Fruit fly (Drosophila melanogaster) whole organism, embryonic: ENCODE data around the gene CG12106.
A peak's percentile ranks its signal among the peaks of the same experiment; 100 is the strongest.

Experiments used
- Aef1 ChIP-seq: fragments of 200-800 bp; sonication (Bioruptor generic); IDR thresholded peaks from 3 replicates; pipeline ENCODE4 v1.3.6; 2022; ENCODE audit warnings: missing biosample characterization, missing genetic modification characterization
- CG10209 ChIP-seq: fragments of 200-800 bp; sonication (Bioruptor generic); optimal IDR thresholded peaks from 3 replicates; lab custom pipeline; 2017; ENCODE audit warnings: missing biosample characterization, mild to moderate bottlenecking, missing genetic modification characterization, missing genetic modification reagents
- CG13894 ChIP-seq: fragments of 200-800 bp; sonication (Bioruptor generic); optimal IDR thresholded peaks from 3 replicates; lab custom pipeline; 2018; ENCODE audit warnings: missing biosample characterization, mild to moderate bottlenecking, missing genetic modification characterization, moderate library complexity
- CG15011 ChIP-seq: fragments of 200-800 bp; sonication (Bioruptor generic); optimal IDR thresholded peaks from 3 replicates; lab custom pipeline; 2018; ENCODE audit warnings: missing biosample characterization, mild to moderate bottlenecking, missing genetic modification characterization
- CG16813 ChIP-seq: fragments of 200-800 bp; sonication (Bioruptor generic); IDR thresholded peaks from 3 replicates; pipeline ENCODE4 v1.3.6; 2022; ENCODE audit warnings: missing biosample characterization, missing genetic modification characterization; ENCODE audit not compliant: partially characterized antibody
- CG16863 ChIP-seq: fragments of 200-800 bp; sonication (Bioruptor generic); optimal IDR thresholded peaks from 3 replicates; lab custom pipeline; 2016; ENCODE audit warnings: missing biosample characterization, missing genetic modification characterization
- CG17186 ChIP-seq: fragments of 200-800 bp; sonication (Bioruptor generic); optimal IDR thresholded peaks from 3 replicates; lab custom pipeline; 2017; ENCODE audit warnings: missing biosample characterization, missing genetic modification reagents, missing genetic modification characterization
- CG17612 ChIP-seq: fragments of 200-800 bp; sonication (Bioruptor generic); IDR thresholded peaks from 2 replicates; pipeline ENCODE4 v1.3.6; 2022; ENCODE audit warnings: missing biosample characterization, missing genetic modification characterization
- CG2129 ChIP-seq: fragments of 200-800 bp; sonication (Bioruptor generic); IDR thresholded peaks from 2 replicates; pipeline ENCODE4 v1.3.6; 2022; ENCODE audit warnings: missing biosample characterization, missing genetic modification characterization; ENCODE audit not compliant: partially characterized antibody
- CG30020 ChIP-seq: fragments of 200-800 bp; optimal IDR thresholded peaks from 2 replicates; lab custom pipeline; 2019; ENCODE audit warnings: missing biosample characterization, mild to moderate bottlenecking, missing genetic modification characterization, moderate library complexity
- CG32767 ChIP-seq: fragments of 200-800 bp; sonication (Bioruptor generic); IDR thresholded peaks from 2 replicates; pipeline ENCODE4 v1.3.6; 2022; ENCODE audit warnings: missing biosample characterization, missing genetic modification characterization
- CG3281 ChIP-seq: fragments of 200-800 bp; sonication (Bioruptor generic); optimal IDR thresholded peaks from 3 replicates; lab custom pipeline; 2017; ENCODE audit warnings: missing biosample characterization, mild to moderate bottlenecking, missing genetic modification characterization
- CG4730 ChIP-seq: fragments of 200-800 bp; sonication (Bioruptor generic); IDR thresholded peaks from 2 replicates; pipeline ENCODE4 v1.3.6; 2022; ENCODE audit warnings: missing biosample characterization, missing genetic modification characterization
- CG6689 ChIP-seq: fragments of 200-800 bp; sonication (Bioruptor generic); IDR thresholded peaks from 2 replicates; pipeline ENCODE4 v1.3.6; 2022; ENCODE audit warnings: missing biosample characterization, missing genetic modification characterization
- CG7271 ChIP-seq: fragments of 200-800 bp; sonication (Bioruptor generic); optimal IDR thresholded peaks from 2 replicates; lab custom pipeline; 2018; ENCODE audit warnings: missing biosample characterization, mild to moderate bottlenecking, missing genetic modification characterization, moderate library complexity
- CG9817 ChIP-seq: fragments of 200-800 bp; sonication (Bioruptor generic); optimal IDR thresholded peaks from 2 replicates; lab custom pipeline; 2018; ENCODE audit warnings: missing biosample characterization, mild to moderate bottlenecking, missing genetic modification characterization, moderate library complexity
- Dll ChIP-seq: fragments of 200-800 bp; sonication (Bioruptor generic); IDR thresholded peaks from 4 replicates; pipeline ENCODE4 v1.3.6; 2022; ENCODE audit warnings: missing biosample characterization, missing genetic modification characterization; ENCODE audit not compliant: partially characterized antibody
- Dp ChIP-seq: fragments of 200-800 bp; sonication (Bioruptor generic); optimal IDR thresholded peaks from 2 replicates; lab custom pipeline; 2018; ENCODE audit warnings: missing biosample characterization, mild to moderate bottlenecking, missing genetic modification characterization, moderate library complexity
- Ets97D ChIP-seq: fragments of 200-800 bp; sonication (Bioruptor generic); optimal IDR thresholded peaks from 3 replicates; lab custom pipeline; 2016; ENCODE audit warnings: missing biosample characterization, missing genetic modification characterization
- GATAe ChIP-seq: fragments of 200-800 bp; sonication (Bioruptor generic); conservative IDR thresholded peaks from 2 replicates; pipeline ENCODE4 v1.3.6; 2022; ENCODE audit warnings: missing biosample characterization, missing genetic modification characterization
- Hr3 ChIP-seq: fragments of 200-800 bp; sonication (Bioruptor generic); optimal IDR thresholded peaks from 3 replicates; lab custom pipeline; 2016; ENCODE audit warnings: missing biosample characterization, missing genetic modification characterization
- Lim3 ChIP-seq: fragments of 200-800 bp; sonication (Bioruptor generic); IDR thresholded peaks from 2 replicates; pipeline ENCODE4 v1.3.6; 2022; ENCODE audit warnings: missing biosample characterization, missing genetic modification characterization
- NC2β ChIP-seq: fragments of 200-800 bp; sonication (Bioruptor generic); optimal IDR thresholded peaks from 2 replicates; lab custom pipeline; 2016; ENCODE audit warnings: missing biosample characterization, missing genetic modification characterization
- Pdp1 ChIP-seq, 2 experiments: fragments of 200-800 bp; sonication (Bioruptor generic); optimal IDR thresholded peaks; 3 replicates each; lab custom pipeline; 2016; ENCODE audit warnings: missing biosample characterization in 2 of 2, missing genetic modification characterization in 2 of 2, mild to moderate bottlenecking in 1 of 2, moderate library complexity in 1 of 2
- Ssrp ChIP-seq: fragments of 200-800 bp; sonication (Bioruptor generic); optimal IDR thresholded peaks from 2 replicates; lab custom pipeline; 2018; ENCODE audit warnings: missing biosample characterization, mild to moderate bottlenecking, missing genetic modification characterization, moderate library complexity
- amos ChIP-seq: fragments of 200-800 bp; sonication (Bioruptor generic); IDR thresholded peaks from 2 replicates; pipeline ENCODE4 v1.3.6; 2022; ENCODE audit warnings: missing biosample characterization, missing genetic modification characterization; ENCODE audit not compliant: partially characterized antibody
- chinmo ChIP-seq: fragments of 200-800 bp; sonication (Bioruptor generic); IDR thresholded peaks from 4 replicates; pipeline ENCODE4 v1.3.6; 2022; ENCODE audit warnings: missing biosample characterization, missing genetic modification characterization; ENCODE audit not compliant: partially characterized antibody
- crc ChIP-seq: fragments of 200-800 bp; sonication (Bioruptor generic); optimal IDR thresholded peaks from 2 replicates; lab custom pipeline; 2016; ENCODE audit warnings: missing biosample characterization, missing genetic modification characterization
- cwo ChIP-seq: fragments of 200-800 bp; sonication (Bioruptor generic); optimal IDR thresholded peaks from 3 replicates; lab custom pipeline; 2017; ENCODE audit warnings: missing biosample characterization, missing genetic modification characterization, mild to moderate bottlenecking, moderate library complexity, missing genetic modification reagents
- disco-r ChIP-seq: fragments of 200-800 bp; sonication (Bioruptor generic); optimal IDR thresholded peaks from 2 replicates; lab custom pipeline; 2016; ENCODE audit warnings: missing biosample characterization, missing genetic modification characterization
- dpn ChIP-seq, 2 experiments: fragments of 200-800 bp; sonication (Bioruptor generic); optimal IDR thresholded peaks; 3 replicates each; lab custom pipeline; 2016; ENCODE audit warnings: missing biosample characterization in 2 of 2, missing genetic modification characterization in 2 of 2
- dysf ChIP-seq: fragments of 200-800 bp; sonication (Bioruptor generic); IDR thresholded peaks from 3 replicates; pipeline ENCODE4 v1.3.6; 2022; ENCODE audit warnings: missing biosample characterization, missing genetic modification characterization
- ewg ChIP-seq: fragments of 200-800 bp; sonication (Bioruptor generic); optimal IDR thresholded peaks from 3 replicates; lab custom pipeline; 2017; ENCODE audit warnings: mild to moderate bottlenecking, missing biosample characterization, missing genetic modification reagents, missing genetic modification characterization
- fu2 ChIP-seq: fragments of 200-800 bp; sonication (Bioruptor generic); optimal IDR thresholded peaks from 2 replicates; lab custom pipeline; 2016; ENCODE audit warnings: missing biosample characterization, missing genetic modification characterization
- gro ChIP-seq: fragments of 200-800 bp; sonication (Bioruptor generic); optimal IDR thresholded peaks from 2 replicates; lab custom pipeline; 2016; ENCODE audit warnings: missing biosample characterization, missing genetic modification characterization
- ham ChIP-seq: fragments of 200-800 bp; sonication (Bioruptor generic); IDR thresholded peaks from 2 replicates; pipeline ENCODE4 v1.3.6; 2022; ENCODE audit warnings: missing biosample characterization, missing genetic modification characterization
- klu ChIP-seq: fragments of 200-800 bp; sonication (Bioruptor generic); IDR thresholded peaks from 2 replicates; pipeline ENCODE4 v1.3.6; 2022; ENCODE audit warnings: missing biosample characterization, missing genetic modification characterization
- lmd ChIP-seq: fragments of 200-800 bp; sonication (Bioruptor generic); IDR thresholded peaks from 2 replicates; pipeline ENCODE4 v1.3.6; 2022; ENCODE audit warnings: missing biosample characterization, missing genetic modification characterization
- lola ChIP-seq, 3 experiments: fragments of >200 bp in 2 of 3; fragments of 200-800 bp in 1 of 3; sonication (Bioruptor generic) in 1 of 3; optimal IDR thresholded peaks; 2 replicates each; lab custom pipeline; 2017 to 2019; ENCODE audit warnings: missing biosample characterization in 3 of 3, missing genetic modification characterization in 3 of 3, mild to moderate bottlenecking in 1 of 3, moderate library complexity in 1 of 3
- mirr ChIP-seq: fragments of 200-800 bp; sonication (Bioruptor generic); optimal IDR thresholded peaks from 3 replicates; lab custom pipeline; 2018; ENCODE audit warnings: missing biosample characterization, mild to moderate bottlenecking, missing genetic modification characterization
- nerfin-2 ChIP-seq: fragments of 200-800 bp; sonication (Bioruptor generic); IDR thresholded peaks from 2 replicates; pipeline ENCODE4 v1.3.6; 2022; ENCODE audit warnings: missing biosample characterization, missing genetic modification characterization; ENCODE audit not compliant: partially characterized antibody
- pita ChIP-seq: fragments of 200-800 bp; sonication (Bioruptor generic); optimal IDR thresholded peaks from 2 replicates; lab custom pipeline; 2017; ENCODE audit warnings: missing biosample characterization, mild to moderate bottlenecking, missing genetic modification characterization
- repo ChIP-seq: fragments of 200-800 bp; sonication (Bioruptor generic); optimal IDR thresholded peaks from 2 replicates; lab custom pipeline; 2016; ENCODE audit warnings: missing biosample characterization, missing genetic modification characterization
- seq ChIP-seq: fragments of 200-800 bp; sonication (Bioruptor generic); IDR thresholded peaks from 2 replicates; pipeline ENCODE4 v1.3.6; 2022; ENCODE audit warnings: missing biosample characterization, missing genetic modification characterization
- so ChIP-seq: fragments of 200-800 bp; sonication (Bioruptor generic); IDR thresholded peaks from 3 replicates; pipeline ENCODE4 v1.3.6; 2022; ENCODE audit warnings: missing biosample characterization, missing genetic modification characterization
- sqz ChIP-seq: fragments of 200-800 bp; sonication (Bioruptor generic); optimal IDR thresholded peaks from 3 replicates; lab custom pipeline; 2018; ENCODE audit warnings: missing biosample characterization, mild to moderate bottlenecking, missing genetic modification characterization
- ssp ChIP-seq: fragments of 200-800 bp; sonication (Bioruptor generic); IDR thresholded peaks from 2 replicates; pipeline ENCODE4 v1.3.6; 2022; ENCODE audit warnings: missing biosample characterization, missing genetic modification characterization
- stwl ChIP-seq: fragments of 200-800 bp; sonication (Bioruptor generic); optimal IDR thresholded peaks from 3 replicates; lab custom pipeline; 2018; ENCODE audit warnings: missing biosample characterization, mild to moderate bottlenecking, missing genetic modification characterization, moderate library complexity
- tio ChIP-seq: fragments of 200-800 bp; sonication (Bioruptor generic); optimal IDR thresholded peaks from 2 replicates; lab custom pipeline; 2017; ENCODE audit warnings: missing biosample characterization, missing genetic modification characterization, inconsistent platforms
- vfl ChIP-seq: fragments of 200-800 bp; sonication (Bioruptor generic); optimal IDR thresholded peaks from 2 replicates; lab custom pipeline; 2016; ENCODE audit warnings: missing biosample characterization, missing genetic modification characterization
- vnd ChIP-seq: fragments of 200-800 bp; sonication (Bioruptor generic); IDR thresholded peaks from 3 replicates; pipeline ENCODE4 v1.3.6; 2022; ENCODE audit warnings: missing biosample characterization, missing genetic modification characterization; ENCODE audit not compliant: partially characterized antibody

CG12106 gene

DNA sequence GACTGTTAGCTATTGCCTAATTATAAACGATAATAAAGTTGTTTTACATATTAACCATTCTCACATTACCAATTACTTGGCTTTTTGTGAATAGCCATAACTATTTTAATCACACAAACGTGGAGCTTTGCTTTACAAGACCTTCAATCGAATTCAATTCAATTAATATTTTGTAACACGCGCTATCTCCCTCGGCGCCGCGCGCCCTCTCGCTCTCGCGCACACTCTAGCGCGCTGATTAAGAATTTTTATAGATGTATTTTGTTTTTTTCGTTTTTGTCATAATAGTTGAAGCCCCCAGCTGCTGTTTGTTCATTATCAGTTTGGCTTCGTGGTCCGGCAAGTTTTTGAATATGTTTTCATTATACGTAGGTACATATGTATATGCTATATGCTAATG is 7.4 kb downstream of the CG12106 start:
- TF ChIP-seq nerfin-2 (GFP tag; lab: Robert Waterston, UW) (no peak), CG7271 (tag; lab: Kevin White, UChicago) (no peak), CG16813 (no peak), CG17186 (GFP tag; lab: Kevin White, UChicago) (no peak), fu2 (no peak), Lim3 (GFP tag; lab: Robert Waterston, UW) (peak; percentile 55; the same call in 1 of the 2 replicates), ssp (GFP tag; lab: Robert Waterston, UW) (no peak), CG6689 (GFP tag; lab: Robert Waterston, UW) (no peak), Dp (GFP tag; lab: Kevin White, UChicago) (no peak), CG9817 (tag; lab: Kevin White, UChicago) (no peak), so (no peak), disco-r (GFP tag; lab: Kevin White, UChicago) (no peak), pita (GFP tag; lab: Kevin White, UChicago) (no peak), CG2129 (no peak), CG10209 (GFP tag; lab: Kevin White, UChicago) (no peak), amos (GFP tag; lab: Robert Waterston, UW) (no peak), ewg (GFP tag; lab: Kevin White, UChicago) (no peak), CG30020 (tag; lab: Kevin White, UChicago) (no peak), cwo (no peak), repo (no peak), vfl (no peak), CG32767 (GFP tag; lab: Robert Waterston, UW) (no peak), NC2β (GFP tag; lab: Kevin White, UChicago) (no peak), gro (GFP tag; lab: Kevin White, UChicago) (peak; percentile 31), dpn (GFP tag; optimal IDR thresholded peaks at IDR 0.05; lab: Kevin White, UChicago) (no peak), ham (no peak), Ssrp (tag; lab: Kevin White, UChicago) (no peak), Hr3 (GFP tag; lab: Kevin White, UChicago) (no peak), Aef1 (GFP tag; lab: Robert Waterston, UW) (no peak), dysf (GFP tag; lab: Robert Waterston, UW) (no peak), CG16863 (GFP tag; lab: Kevin White, UChicago) (no peak), CG4730 (GFP tag; lab: Robert Waterston, UW) (no peak), CG13894 (tag; lab: Kevin White, UChicago) (peak; percentile 1), lola (GFP tag; optimal IDR thresholded peaks at IDR 0.05; lab: Kevin White, UChicago) (no peak), sqz (GFP tag; lab: Kevin White, UChicago) (peak; percentile 29), Dll (GFP tag; lab: Robert Waterston, UW) (no peak), chinmo (GFP tag; lab: Robert Waterston, UW) (0 out of 4 replicates have a peak, but pooled peaks have one; percentile 33), klu (no peak), CG3281 (peak; percentile 7), CG17612 (no peak), Pdp1 (GFP tag; optimal IDR thresholded peaks at IDR 0.05; lab: Kevin White, UChicago) (peak in 1 of 2 experiments; percentile 80), CG15011 (no peak), vnd (GFP tag; lab: Robert Waterston, UW) (no peak), GATAe (peak; percentile 60; the same call in 1 of the 2 replicates), seq (GFP tag; lab: Robert Waterston, UW) (no peak), tio (no peak), mirr (GFP tag; lab: Kevin White, UChicago) (peak; percentile 96), crc (GFP tag; lab: Kevin White, UChicago) (no peak), Ets97D (GFP tag; lab: Kevin White, UChicago) (no peak), stwl (tag; lab: Kevin White, UChicago) (no peak), lmd (GFP tag; lab: Robert Waterston, UW) (no peak)
